Fruit fly (Drosophila melanogaster): ENCODE data around the gene Alg10.

Gene Alg10

DNA sequence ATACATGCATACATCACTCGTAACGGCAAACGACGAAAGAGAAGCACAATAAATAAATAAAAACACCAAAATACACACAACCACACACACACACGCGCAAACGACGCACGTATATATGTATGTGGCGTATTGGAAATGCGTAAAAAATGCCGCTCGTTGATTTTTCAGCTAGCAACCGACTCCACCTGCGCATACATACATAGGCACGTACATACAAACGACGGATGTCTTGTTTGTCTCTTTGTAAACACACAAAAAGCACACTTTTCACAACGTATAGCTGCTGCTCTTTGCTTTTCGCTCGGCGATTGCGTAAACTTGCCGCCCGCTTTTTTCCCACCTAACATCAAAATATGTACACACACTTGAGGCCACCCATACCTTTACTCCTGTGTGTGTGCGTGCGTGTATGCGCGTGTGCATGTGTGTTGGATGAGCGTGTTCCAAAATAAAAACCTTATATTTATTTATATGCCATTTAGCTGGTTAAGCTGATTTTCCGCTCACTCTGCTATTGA lies 44.8 kb upstream of the Alg10 start (continued):
- TF ChIP-seq CG4360 (GFP tag; IDR thresholded peaks at IDR 0.05) (peak; percentile 5; the same call in 1 of the 2 replicates), CG9437 (GFP tag; optimal IDR thresholded peaks at IDR 0.05) (no peak), CG6272 (GFP tag; IDR thresholded peaks at IDR 0.05) (no peak), peb (GFP tag; IDR thresholded peaks at IDR 0.05) (no peak), CG11723 (GFP tag; optimal IDR thresholded peaks at IDR 0.05) (peak; percentile 18)

- peak; percentile 10 for TF ChIP-seq CG33213 (GFP tag; optimal IDR thresholded peaks at IDR 0.05)
- TF ChIP-seq ewg (GFP tag; optimal IDR thresholded peaks at IDR 0.05), result peak; percentile 89
- TF ChIP-seq CG10654 (GFP tag; optimal IDR thresholded peaks at IDR 0.05), result no peak
- peak; percentile 53 for TF ChIP-seq Sry-δ (GFP tag; optimal IDR thresholded peaks at IDR 0.05)
- TF ChIP-seq cas (GFP tag; IDR thresholded peaks at IDR 0.05), result no peak
- TF ChIP-seq CG3281 (GFP tag; optimal IDR thresholded peaks at IDR 0.05), result peak; percentile 5
- peak; percentile 2 for TF ChIP-seq grau (tag; optimal IDR thresholded peaks at IDR 0.05)
- TF ChIP-seq Fer2 (tag; optimal IDR thresholded peaks at IDR 0.05), result no peak
- no peak for TF ChIP-seq CG9932 (GFP tag; IDR thresholded peaks at IDR 0.05)
- TF ChIP-seq CG10366 (GFP tag; IDR thresholded peaks at IDR 0.05), result no peak
- no peak for TF ChIP-seq CG12942 (GFP tag; optimal IDR thresholded peaks at IDR 0.05)
- TF ChIP-seq CG4282 (GFP tag; optimal IDR thresholded peaks at IDR 0.05), result peak; percentile 39
- TF ChIP-seq nmo (GFP tag; optimal IDR thresholded peaks at IDR 0.05), result peak; percentile 19
- TF ChIP-seq CG8359 (GFP tag; optimal IDR thresholded peaks at IDR 0.05; ENCODE audit: borderline replicate concordance), result peak; percentile 80
- TF ChIP-seq mam (GFP tag; optimal IDR thresholded peaks at IDR 0.05), result peak; percentile 21
- no peak for TF ChIP-seq CG6854 (GFP tag; optimal IDR thresholded peaks at IDR 0.05)
- TF ChIP-seq CG42726 (GFP tag; IDR thresholded peaks at IDR 0.05; ENCODE audit: partially characterized antibody), result 0 out of 2 replicates have a peak, but pooled peaks have one; percentile 29
- no peak for TF ChIP-seq gce (GFP tag; IDR thresholded peaks at IDR 0.05)
- TF ChIP-seq Scr (GFP tag; IDR thresholded peaks at IDR 0.05; ENCODE audit: partially characterized antibody), result peak; percentile 35; the same call in 1 of the 2 replicates
- TF ChIP-seq Oli (tag; optimal IDR thresholded peaks at IDR 0.05), result no peak
- TF ChIP-seq cato (GFP tag; optimal IDR thresholded peaks at IDR 0.05; ENCODE audit: borderline replicate concordance), result no peak
- no peak for TF ChIP-seq CG14860 (GFP tag; IDR thresholded peaks at IDR 0.05; ENCODE audit: partially characterized antibody)
- peak; percentile 82 for TF ChIP-seq CG32767 (GFP tag; IDR thresholded peaks at IDR 0.05)
- peak; percentile 40 for TF ChIP-seq CG18011 (GFP tag; optimal IDR thresholded peaks at IDR 0.05)
- peak; percentile 26 for TF ChIP-seq cg (GFP tag; optimal IDR thresholded peaks at IDR 0.05)
- TF ChIP-seq usp (GFP tag; optimal IDR thresholded peaks at IDR 0.05), result no peak
- TF ChIP-seq gcm (GFP tag; optimal IDR thresholded peaks at IDR 0.05), result no peak
- peak; percentile 10 for TF ChIP-seq CG12769 (tag; optimal IDR thresholded peaks at IDR 0.05)
- TF ChIP-seq sens (GFP tag), result peak; percentile 78
- TF ChIP-seq run (tag; optimal IDR thresholded peaks at IDR 0.05), result peak; percentile 19
- no peak for TF ChIP-seq HLH3B (GFP tag; IDR thresholded peaks at IDR 0.05)
- no peak for TF ChIP-seq tap (tag; optimal IDR thresholded peaks at IDR 0.05)
- no peak for TF ChIP-seq hbn (GFP tag; IDR thresholded peaks at IDR 0.05; ENCODE audit: partially characterized antibody)
- TF ChIP-seq luna (GFP tag; optimal IDR thresholded peaks at IDR 0.05), result no peak
- TF ChIP-seq Hr39 (optimal IDR thresholded peaks at IDR 0.05), result no peak
- no peak for TF ChIP-seq CG3726 (GFP tag; IDR thresholded peaks at IDR 0.05)
- TF ChIP-seq Ets97D (GFP tag; optimal IDR thresholded peaks at IDR 0.05), result peak; percentile 55
- no peak for TF ChIP-seq Adf1 (GFP tag; IDR thresholded peaks at IDR 0.05)
- TF ChIP-seq CG4730 (GFP tag; IDR thresholded peaks at IDR 0.05), result no peak
- TF ChIP-seq CG31441 (GFP tag; IDR thresholded peaks at IDR 0.05), result no peak
- peak; percentile 16 for TF ChIP-seq lov (optimal IDR thresholded peaks at IDR 0.05)
- TF ChIP-seq lov (GFP tag; IDR thresholded peaks at IDR 0.05), result no peak
- TF ChIP-seq CG14710 (tag; optimal IDR thresholded peaks at IDR 0.05), result peak; percentile 39
- TF ChIP-seq CG11093 (GFP tag; IDR thresholded peaks at IDR 0.05), result no peak
- no peak for TF ChIP-seq CG9609 (GFP tag; optimal IDR thresholded peaks at IDR 0.05)
Observed at dm6 chr3L:11120419-11120958, 44.3 kb upstream of the Alg10 start, which contains the start of the genes FoxK and mRpL2. Gene FoxK (minus strand): TSS chr3L:11120783. Gene mRpL2 (plus strand): TSS chr3L:11120847.

All from whole organism, embryonic.